Worm (Caenorhabditis elegans) whole organism, L4 larva: ENCODE results near the gene ZK355.2.
A peak's percentile ranks its signal among the peaks of the same experiment; 100 is the strongest.

ENCODE experiments used
- D1046.2 ChIP-seq: fragments of 200-800 bp; sonication (Bioruptor generic); IDR thresholded peaks from 2 replicates; pipeline ENCODE4 v1.3.6; 2022; ENCODE audit warnings: missing genetic modification characterization, missing compliant biosample characterization
- F37D6.2 ChIP-seq: sonication (generic microtip); optimal IDR thresholded peaks from 2 replicates; lab custom pipeline; 2016; ENCODE audit warnings: mild to moderate bottlenecking, missing genetic modification characterization, missing compliant biosample characterization
- F44E2.7 ChIP-seq: fragments of 200-800 bp; sonication (Bioruptor generic); IDR thresholded peaks from 2 replicates; pipeline ENCODE4 v2.1.2; 2022; ENCODE audit warnings: missing genetic modification characterization, missing compliant biosample characterization
- Y75B8A.6 ChIP-seq: fragments of 200-800 bp; sonication (Bioruptor generic); IDR thresholded peaks from 2 replicates; pipeline ENCODE4 v1.3.6; 2022; ENCODE audit warnings: missing genetic modification reagents, missing genetic modification characterization, missing compliant biosample characterization
- ZK337.2 ChIP-seq: fragments of 200-800 bp; sonication (Bioruptor generic); IDR thresholded peaks from 2 replicates; pipeline ENCODE4 v1.3.6; 2022; ENCODE audit warnings: missing genetic modification reagents, missing genetic modification characterization, missing compliant biosample characterization
- aha-1 ChIP-seq: fragments of 150-350 bp; peaks from one replicate; lab custom pipeline; 2014; ENCODE audit warnings: missing biosample characterization, missing genetic modification characterization
- arid-1 ChIP-seq: fragments of 200-800 bp; sonication (Bioruptor generic); conservative IDR thresholded peaks from 2 replicates; pipeline ENCODE4 v1.3.6; 2022; ENCODE audit warnings: missing genetic modification reagents, missing genetic modification characterization, missing compliant biosample characterization
- cey-2 ChIP-seq: sonication (generic microtip); optimal IDR thresholded peaks from 3 replicates; lab custom pipeline; 2017; ENCODE audit warnings: missing genetic modification characterization, mild to moderate bottlenecking, missing compliant biosample characterization, antibody characterized with exemption, borderline replicate concordance; ENCODE audit not compliant: insufficient read depth
- daf-12 ChIP-seq: fragments of 150-350 bp; optimal IDR thresholded peaks from 2 replicates; lab custom pipeline; 2014; ENCODE audit warnings: missing biosample characterization, missing genetic modification reagents, missing genetic modification characterization
- daf-16 ChIP-seq, 3 experiments: sonication (generic microtip); optimal IDR thresholded peaks; 2 replicates each; lab custom pipeline; 2016 to 2017; ENCODE audit warnings: missing genetic modification characterization in 3 of 3, missing genetic modification reagents in 3 of 3, mild to moderate bottlenecking in 2 of 3, missing compliant biosample characterization in 2 of 3, missing biosample characterization in 1 of 3, moderate library complexity in 1 of 3
- daf-8 ChIP-seq: fragments of 200-800 bp; sonication (Bioruptor generic); IDR thresholded peaks from 2 replicates; pipeline ENCODE4 v1.3.6; 2022; ENCODE audit warnings: missing genetic modification characterization, missing compliant biosample characterization
- dpl-1 ChIP-seq: fragments of 150-350 bp; optimal IDR thresholded peaks from 2 replicates; lab custom pipeline; 2014; ENCODE audit warnings: missing biosample characterization, missing genetic modification reagents, missing genetic modification characterization
- egl-43 ChIP-seq: fragments of 200-800 bp; sonication (Bioruptor generic); IDR thresholded peaks from 2 replicates; pipeline ENCODE4 v1.3.6; 2022; ENCODE audit warnings: missing genetic modification reagents, missing genetic modification characterization, missing compliant biosample characterization
- fos-1 ChIP-seq: fragments of 150-350 bp; optimal IDR thresholded peaks from 2 replicates; lab custom pipeline; 2014; ENCODE audit warnings: missing biosample characterization, missing genetic modification characterization
- hif-1 ChIP-seq, 2 experiments: sonication (generic microtip); optimal IDR thresholded peaks; 2 replicates each; lab custom pipeline; 2016 to 2017; ENCODE audit warnings: missing compliant biosample characterization in 2 of 2, missing genetic modification characterization in 2 of 2, missing genetic modification reagents in 2 of 2, missing genotype in 2 of 2, mild to moderate bottlenecking in 1 of 2
- hlh-11 ChIP-seq: fragments of 200-800 bp; sonication (Bioruptor generic); optimal IDR thresholded peaks from 2 replicates; lab custom pipeline; 2018; ENCODE audit warnings: mild to moderate bottlenecking, missing genetic modification characterization, missing compliant biosample characterization
- hlh-30 ChIP-seq: sonication (generic microtip); optimal IDR thresholded peaks from 2 replicates; lab custom pipeline; 2017; ENCODE audit warnings: antibody characterized with exemption, mild to moderate bottlenecking, missing genetic modification characterization, missing compliant biosample characterization; ENCODE audit not compliant: insufficient read depth
- hmg-1.1 ChIP-seq: fragments of 200-800 bp; sonication (Bioruptor generic); IDR thresholded peaks from 2 replicates; pipeline ENCODE4 v1.3.6; 2022; ENCODE audit warnings: missing genetic modification reagents, missing genetic modification characterization, missing compliant biosample characterization
- lin-13 ChIP-seq: fragments of 150-350 bp; optimal IDR thresholded peaks from 2 replicates; lab custom pipeline; 2014; ENCODE audit warnings: missing biosample characterization, missing genetic modification reagents, missing genetic modification characterization
- lin-29 ChIP-seq: fragments of 200-800 bp; sonication (Bioruptor generic); IDR thresholded peaks from 2 replicates; pipeline ENCODE4 v1.3.6; 2022; ENCODE audit warnings: missing genetic modification reagents, missing genetic modification characterization, missing compliant biosample characterization
- lin-38 ChIP-seq: fragments of 200-800 bp; sonication (Bioruptor generic); IDR thresholded peaks from 2 replicates; pipeline ENCODE4 v1.3.6; 2022; ENCODE audit warnings: missing genetic modification reagents, missing genetic modification characterization, missing compliant biosample characterization
- lsy-2 ChIP-seq, 2 experiments: fragments of 150-350 bp in 1 of 2; sonication (generic microtip) in 1 of 2; optimal IDR thresholded peaks; 2 replicates each; lab custom pipeline; 2014 to 2017; ENCODE audit warnings: missing biosample characterization in 2 of 2, missing genetic modification characterization in 2 of 2
- madf-9 ChIP-seq: fragments of 200-800 bp; sonication (Bioruptor generic); conservative IDR thresholded peaks from 2 replicates; pipeline ENCODE4 v1.3.6; 2022; ENCODE audit warnings: missing genetic modification reagents, missing genetic modification characterization, missing compliant biosample characterization
- mdl-1 ChIP-seq, 2 experiments: fragments of 150-350 bp in 1 of 2; sonication (generic microtip) in 1 of 2; optimal IDR thresholded peaks; 2 replicates each; lab custom pipeline; 2014 to 2017; ENCODE audit warnings: missing biosample characterization in 2 of 2, missing genetic modification characterization in 2 of 2
- mep-1 ChIP-seq: fragments of 150-350 bp; sonication (generic microtip); optimal IDR thresholded peaks from 3 replicates; lab custom pipeline; 2014; ENCODE audit warnings: missing biosample characterization, missing genetic modification characterization
- nhr-25 ChIP-seq: sonication (generic microtip); optimal IDR thresholded peaks from 2 replicates; lab custom pipeline; 2017; ENCODE audit warnings: missing genetic modification characterization, mild to moderate bottlenecking, missing compliant biosample characterization, antibody characterized with exemption, moderate library complexity, borderline replicate concordance; ENCODE audit not compliant: insufficient read depth
- nhr-28 ChIP-seq: fragments of 150-350 bp; optimal IDR thresholded peaks from 2 replicates; lab custom pipeline; 2014; ENCODE audit warnings: missing biosample characterization, missing genetic modification characterization
- nhr-41 ChIP-seq: fragments of 200-800 bp; sonication (Bioruptor generic); IDR thresholded peaks from 2 replicates; pipeline ENCODE4 v1.3.6; 2022; ENCODE audit warnings: missing genetic modification reagents, missing genetic modification characterization, missing compliant biosample characterization
- nhr-48 ChIP-seq: sonication (generic microtip); optimal IDR thresholded peaks from 2 replicates; lab custom pipeline; 2016; ENCODE audit warnings: mild to moderate bottlenecking, missing genetic modification characterization, missing compliant biosample characterization
- php-3 ChIP-seq: fragments of 200-800 bp; sonication (Bioruptor generic); IDR thresholded peaks from 2 replicates; pipeline ENCODE4 v1.3.6; 2022; ENCODE audit warnings: missing genetic modification reagents, missing genetic modification characterization, missing compliant biosample characterization
- pqm-1 ChIP-seq: sonication (generic microtip); optimal IDR thresholded peaks from 2 replicates; lab custom pipeline; 2017; ENCODE audit warnings: missing biosample characterization, missing genetic modification characterization
- sdz-12 ChIP-seq: fragments of 200-800 bp; sonication (Bioruptor generic); optimal IDR thresholded peaks from 2 replicates; lab custom pipeline; 2018; ENCODE audit warnings: mild to moderate bottlenecking, missing genetic modification characterization, missing compliant biosample characterization
- set-16 ChIP-seq: fragments of 200-800 bp; sonication (Bioruptor generic); IDR thresholded peaks from 2 replicates; pipeline ENCODE4 v1.3.6; 2022; ENCODE audit warnings: missing genetic modification reagents, missing genetic modification characterization, missing compliant biosample characterization
- snpc-1.2 ChIP-seq: fragments of 200-800 bp; sonication (Bioruptor generic); IDR thresholded peaks from 2 replicates; pipeline ENCODE4 v1.3.6; 2022; ENCODE audit warnings: missing genetic modification reagents, missing genetic modification characterization, missing compliant biosample characterization
- snpc-4 ChIP-seq: fragments of 150-350 bp; optimal IDR thresholded peaks from 2 replicates; lab custom pipeline; 2014; ENCODE audit warnings: missing biosample characterization, missing genetic modification characterization
- spr-1 ChIP-seq: sonication (generic microtip); optimal IDR thresholded peaks from 2 replicates; lab custom pipeline; 2016; ENCODE audit warnings: mild to moderate bottlenecking, missing genetic modification characterization, missing compliant biosample characterization
- spr-3 ChIP-seq: fragments of 200-800 bp; sonication (Bioruptor generic); optimal IDR thresholded peaks from 2 replicates; lab custom pipeline; 2018; ENCODE audit warnings: mild to moderate bottlenecking, missing genetic modification characterization, missing compliant biosample characterization
- unc-130 ChIP-seq: sonication (generic microtip); optimal IDR thresholded peaks from 2 replicates; lab custom pipeline; 2016; ENCODE audit warnings: missing genetic modification reagents, missing genetic modification characterization, missing compliant biosample characterization
- unc-62 ChIP-seq, 3 experiments: fragments of 150-350 bp in 1 of 3; sonication (generic microtip); optimal IDR thresholded peaks in 2 of 3; peaks in 1 of 3; 1 replicate in 1 of 3; 2 replicates in 2 of 3; lab custom pipeline; 2014 to 2017; ENCODE audit warnings: missing biosample characterization in 3 of 3, missing genetic modification characterization in 3 of 3, missing genetic modification reagents in 3 of 3, missing genotype in 1 of 3
- vab-7 ChIP-seq: fragments of 200-800 bp; sonication (Bioruptor generic); IDR thresholded peaks from 2 replicates; pipeline ENCODE4 v1.3.6; 2022; ENCODE audit warnings: missing genetic modification reagents, missing genetic modification characterization, missing compliant biosample characterization
- zfp-2 ChIP-seq: sonication (generic microtip); optimal IDR thresholded peaks from 2 replicates; lab custom pipeline; 2016; ENCODE audit warnings: mild to moderate bottlenecking, missing genetic modification characterization, missing compliant biosample characterization
- zfp-3 ChIP-seq: fragments of 200-800 bp; sonication (Bioruptor generic); conservative IDR thresholded peaks from 2 replicates; pipeline ENCODE4 v1.3.6; 2022; ENCODE audit warnings: missing genetic modification reagents, missing genetic modification characterization, missing compliant biosample characterization
- zip-2 ChIP-seq: fragments of 150-350 bp; optimal IDR thresholded peaks from 2 replicates; lab custom pipeline; 2014; ENCODE audit warnings: missing biosample characterization, missing genetic modification characterization
- ztf-11 ChIP-seq: fragments of 150-350 bp; optimal IDR thresholded peaks from 2 replicates; lab custom pipeline; 2014; ENCODE audit warnings: missing biosample characterization, missing genetic modification characterization

ZK355.2 gene

ce11 chrII:2920817-2921458 is 2.8 kb upstream of the ZK355.2 start (continued):
- TF ChIP-seq Y75B8A.6 (GFP tag; lab: Robert Waterston, UW): no peak
- peak; percentile 97 for TF ChIP-seq hlh-30 (tag; lab: Kevin White, UChicago)
- TF ChIP-seq lin-29 (GFP tag; lab: Robert Waterston, UW): no peak
- TF ChIP-seq hmg-1.1 (GFP tag; lab: Robert Waterston, UW): peak; percentile 79
- TF ChIP-seq lsy-2 (tag; optimal IDR thresholded peaks at IDR 0.05; lab: Kevin White, UChicago): peak in 1 of 2 experiments; percentile 55
- peak; percentile 76 to 91 for TF ChIP-seq mdl-1 (tag; optimal IDR thresholded peaks at IDR 0.05; lab: Kevin White, UChicago)
- no peak for TF ChIP-seq snpc-1.2 (GFP tag; lab: Robert Waterston, UW)
- peak; percentile 67; the same call in 1 of the 2 replicates for TF ChIP-seq arid-1 (GFP tag; lab: Robert Waterston, UW)
- TF ChIP-seq ZK337.2 (GFP tag; lab: Robert Waterston, UW): no peak
- TF ChIP-seq F37D6.2 (tag; lab: Kevin White, UChicago): no peak
- TF ChIP-seq nhr-48: peak; percentile 60
- TF ChIP-seq cey-2: no peak
- peak; percentile 14 for TF ChIP-seq nhr-28 (tag; lab: Kevin White, UChicago)
- no peak for TF ChIP-seq spr-3 (GFP tag; lab: Kevin White, UChicago)
- peak in 1 of 2 experiments; percentile 7 for TF ChIP-seq hif-1 (tag; optimal IDR thresholded peaks at IDR 0.05; lab: Kevin White, UChicago)
- TF ChIP-seq daf-16 (GFP tag; optimal IDR thresholded peaks at IDR 0.05; lab: Kevin White, UChicago): peak; percentile 4 to 40
- TF ChIP-seq daf-16 (tag; optimal IDR thresholded peaks at IDR 0.05; lab: Kevin White, UChicago): peak; percentile 58
- peak; percentile 26 for TF ChIP-seq aha-1 (tag; lab: Kevin White, UChicago)
- 0 out of 2 replicates have a peak, but pooled peaks have one; percentile 6 for TF ChIP-seq zfp-3 (GFP tag; lab: Robert Waterston, UW)
- TF ChIP-seq unc-130 (GFP tag; lab: Kevin White, UChicago): peak; percentile 64
- peak; percentile 8 for TF ChIP-seq spr-1 (tag; lab: Kevin White, UChicago)
- TF ChIP-seq vab-7 (GFP tag; lab: Robert Waterston, UW): no peak
- TF ChIP-seq dpl-1 (GFP tag; lab: Kevin White, UChicago): peak; percentile 16
- TF ChIP-seq set-16 (GFP tag; lab: Robert Waterston, UW): no peak
- no peak for TF ChIP-seq snpc-4 (tag; lab: Kevin White, UChicago)
- peak; percentile 49 for TF ChIP-seq mep-1 (tag; lab: Kevin White, UChicago)
- TF ChIP-seq egl-43 (GFP tag; lab: Robert Waterston, UW): peak; percentile 56; the same call in 1 of the 2 replicates
- peak in 1 of 2 experiments; percentile 87 for TF ChIP-seq unc-62 (GFP tag; optimal IDR thresholded peaks at IDR 0.05 in 1 of 2; lab: Kevin White, UChicago)
- no peak for TF ChIP-seq unc-62 (tag; optimal IDR thresholded peaks at IDR 0.05; lab: Kevin White, UChicago)
- TF ChIP-seq lin-38 (GFP tag; lab: Robert Waterston, UW): peak; percentile 70
- TF ChIP-seq daf-8 (GFP tag; lab: Robert Waterston, UW): no peak

- TF ChIP-seq php-3 (GFP tag; lab: Robert Waterston, UW) (no peak), set-16 (GFP tag; lab: Robert Waterston, UW) (peak; percentile 66)
Measured at ce11 chrII:2921860-2922259, 1.9 kb upstream of the ZK355.2 start.

ce11 chrII:2922359-2922758 is 1.4 kb upstream of the ZK355.2 start:
- TF ChIP-seq daf-12 (tag; lab: Kevin White, UChicago) (no peak), hlh-11 (tag; lab: Kevin White, UChicago) (peak; percentile 49), mdl-1 (tag; optimal IDR thresholded peaks at IDR 0.05; lab: Kevin White, UChicago) (no peak), F44E2.7 (no peak), ztf-11 (tag; lab: Kevin White, UChicago) (no peak), madf-9 (GFP tag; lab: Robert Waterston, UW) (no peak), fos-1 (tag; lab: Kevin White, UChicago) (no peak), zfp-2 (no peak), zip-2 (tag; lab: Kevin White, UChicago) (no peak), nhr-41 (GFP tag; lab: Robert Waterston, UW) (no peak), lin-13 (GFP tag; lab: Kevin White, UChicago) (no peak), pqm-1 (tag; lab: Kevin White, UChicago) (peak; percentile 41), daf-16 (GFP tag; optimal IDR thresholded peaks at IDR 0.05; lab: Kevin White, UChicago) (no peak), daf-16 (tag; optimal IDR thresholded peaks at IDR 0.05; lab: Kevin White, UChicago) (peak; percentile 33), hmg-1.1 (GFP tag; lab: Robert Waterston, UW) (no peak), nhr-25 (no peak), D1046.2 (GFP tag; lab: Robert Waterston, UW) (no peak), sdz-12 (no peak), cey-2 (no peak), lin-29 (GFP tag; lab: Robert Waterston, UW) (no peak)
